4 worm cellular contexts compared by ENCODE assay signal in the genomic region with DNA sequence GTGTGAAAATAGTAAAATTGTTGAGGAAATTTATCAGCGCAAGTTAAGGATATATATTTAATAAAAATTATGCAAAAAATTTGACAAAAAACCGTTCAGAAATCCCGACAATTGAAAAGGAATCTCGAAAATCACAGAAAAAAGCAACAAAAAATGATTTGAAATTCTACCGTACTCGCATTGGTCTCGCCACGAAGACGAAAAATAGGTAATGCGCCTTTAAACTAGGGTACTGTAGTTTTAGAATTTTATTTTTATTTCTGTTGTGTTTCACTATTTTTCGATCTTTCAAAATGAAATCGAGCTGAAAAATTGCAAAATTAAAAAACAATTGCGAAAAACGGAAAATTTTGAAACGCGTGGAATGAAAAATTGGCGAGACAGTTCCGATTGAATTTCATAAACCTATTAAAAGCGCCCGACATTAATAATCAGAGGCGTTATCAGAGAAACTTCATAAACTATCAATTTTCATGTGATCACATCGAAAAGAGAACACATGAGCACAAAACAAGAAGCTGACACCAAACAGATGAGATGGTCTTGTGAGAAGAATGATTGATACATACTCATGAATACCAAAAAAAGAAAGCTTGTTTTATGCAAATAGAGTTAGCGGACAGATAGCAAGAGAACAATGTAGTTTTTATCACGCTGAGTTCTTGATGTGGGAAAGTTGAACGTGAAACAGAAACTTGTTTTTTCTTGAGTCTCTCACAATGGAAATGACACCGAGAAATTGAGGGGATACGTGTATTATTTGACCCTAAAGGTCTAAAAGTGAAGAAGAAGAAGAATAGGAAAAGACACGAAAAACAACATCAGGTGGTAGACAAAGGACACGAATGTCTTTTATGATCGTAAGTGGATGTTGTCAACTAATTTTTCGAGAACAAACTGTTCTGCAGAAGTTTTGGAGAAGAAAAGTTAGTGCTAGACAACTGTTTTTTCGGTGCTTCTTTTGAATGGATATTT.
TF ChIP-seq lines count a peak whose summit lies in the region.

No protein-coding gene starts in this region.

TF ChIP-seq in whole organism, L1 larva, 84 proteins besides CTCF, POLR2A, EP300 and RAD21 (continued from another document):
- TF ChIP-seq dsc-1 (tag; optimal IDR thresholded peaks at IDR 0.05; lab: Kevin White, UChicago) = no peak
- TF ChIP-seq skn-1 (tag; optimal IDR thresholded peaks at IDR 0.05; lab: Kevin White, UChicago) = no peak
- no peak for TF ChIP-seq fkh-8 (tag; optimal IDR thresholded peaks at IDR 0.05; lab: Kevin White, UChicago)
- TF ChIP-seq mdl-1 (tag; optimal IDR thresholded peaks at IDR 0.05; lab: Kevin White, UChicago) = no peak
- no peak for TF ChIP-seq ceh-82 (tag; optimal IDR thresholded peaks at IDR 0.05; lab: Kevin White, UChicago)
- peak; percentile 65 for TF ChIP-seq nhr-85 (tag; lab: Kevin White, UChicago)
- TF ChIP-seq alr-1 (tag; optimal IDR thresholded peaks at IDR 0.05; lab: Kevin White, UChicago; ENCODE audit: borderline replicate concordance) = no peak

TF ChIP-seq in whole organism, L2 larva, 48 proteins besides CTCF, POLR2A, EP300 and RAD21 (continued from another document):
- TF ChIP-seq nhr-25 (tag; optimal IDR thresholded peaks at IDR 0.05; lab: Kevin White, UChicago) (peak; percentile 35), lin-13 (GFP tag; optimal IDR thresholded peaks at IDR 0.05; lab: Kevin White, UChicago) (no peak), nhr-12 (tag; optimal IDR thresholded peaks at IDR 0.05; lab: Kevin White, UChicago) (no peak), alr-1 (tag; optimal IDR thresholded peaks at IDR 0.05; lab: Kevin White, UChicago) (no peak), ztf-11 (tag; optimal IDR thresholded peaks at IDR 0.05; lab: Kevin White, UChicago) (no peak), sma-9 (GFP tag; optimal IDR thresholded peaks at IDR 0.05; lab: Kevin White, UChicago) (peak; percentile 70), sma-9 (tag; optimal IDR thresholded peaks at IDR 0.05; lab: Kevin White, UChicago) (no peak), fos-1 (tag; optimal IDR thresholded peaks at IDR 0.05; lab: Kevin White, UChicago) (peak; percentile 92), nhr-21 (tag; optimal IDR thresholded peaks at IDR 0.05; lab: Kevin White, UChicago) (no peak), ceh-16 (tag; optimal IDR thresholded peaks at IDR 0.05; lab: Kevin White, UChicago) (no peak), ama-1 (optimal IDR thresholded peaks at IDR 0.05; lab: Kevin White, UChicago) (no peak), F13H6.1 (tag; optimal IDR thresholded peaks at IDR 0.05; lab: Kevin White, UChicago) (no peak), nhr-23 (tag; optimal IDR thresholded peaks at IDR 0.05; lab: Kevin White, UChicago) (no peak), nhr-11 (tag; optimal IDR thresholded peaks at IDR 0.05; lab: Kevin White, UChicago) (no peak), aly-2 (tag; optimal IDR thresholded peaks at IDR 0.05; lab: Kevin White, UChicago) (no peak), crh-2 (tag; optimal IDR thresholded peaks at IDR 0.05; lab: Kevin White, UChicago) (peak; percentile 41), sma-3 (GFP tag; optimal IDR thresholded peaks at IDR 0.05; lab: Kevin White, UChicago) (no peak), sem-4 (tag; optimal IDR thresholded peaks at IDR 0.05; lab: Kevin White, UChicago) (no peak)

TF ChIP-seq in whole organism, L4 larva, 104 proteins besides CTCF, POLR2A, EP300 and RAD21 (continued from another document):
- peak; percentile 69 for TF ChIP-seq nhr-77 (tag; optimal IDR thresholded peaks at IDR 0.05; lab: Kevin White, UChicago)
- no peak for TF ChIP-seq ces-1 (GFP tag; optimal IDR thresholded peaks at IDR 0.05; lab: Kevin White, UChicago)
- TF ChIP-seq nhr-28 (tag; optimal IDR thresholded peaks at IDR 0.05; lab: Kevin White, UChicago) = peak; percentile 78
- no peak for TF ChIP-seq ceh-28 (tag; optimal IDR thresholded peaks at IDR 0.05; lab: Kevin White, UChicago)
- 0 out of 2 replicates have a peak, but pooled peaks have one; percentile 5 for TF ChIP-seq lin-38 (GFP tag; IDR thresholded peaks at IDR 0.05; lab: Robert Waterston, UW)
- peak in 1 of 2 experiments; percentile 76 for TF ChIP-seq unc-62 (GFP tag; optimal IDR thresholded peaks at IDR 0.05 in 1 of 2; lab: Kevin White, UChicago)
- no peak for TF ChIP-seq unc-62 (tag; optimal IDR thresholded peaks at IDR 0.05; lab: Kevin White, UChicago)
- TF ChIP-seq dmd-6 (GFP tag; IDR thresholded peaks at IDR 0.05; lab: Robert Waterston, UW) = peak; percentile 86
- no peak for TF ChIP-seq vab-7 (GFP tag; IDR thresholded peaks at IDR 0.05; lab: Robert Waterston, UW)
- TF ChIP-seq lsy-2 (tag; optimal IDR thresholded peaks at IDR 0.05; lab: Kevin White, UChicago) = peak in 1 of 2 experiments; percentile 42
- TF ChIP-seq nhr-111 (GFP tag; optimal IDR thresholded peaks at IDR 0.05; lab: Kevin White, UChicago) = no peak
- TF ChIP-seq mdl-1 (tag; optimal IDR thresholded peaks at IDR 0.05; lab: Kevin White, UChicago) = peak in 1 of 2 experiments; percentile 44
- TF ChIP-seq daf-16 (GFP tag; optimal IDR thresholded peaks at IDR 0.05; lab: Kevin White, UChicago) = no peak
- peak; percentile 76 for TF ChIP-seq daf-16 (tag; optimal IDR thresholded peaks at IDR 0.05; lab: Kevin White, UChicago)
- TF ChIP-seq pha-4 (GFP tag; IDR thresholded peaks at IDR 0.05; lab: Robert Waterston, UW) = 0 out of 2 replicates have a peak, but pooled peaks have one; percentile 13
- no peak for TF ChIP-seq pha-4 (tag; optimal IDR thresholded peaks at IDR 0.05; lab: Kevin White, UChicago)
- peak; percentile 86 for TF ChIP-seq hlh-30 (tag; optimal IDR thresholded peaks at IDR 0.05; lab: Kevin White, UChicago; ENCODE audit: insufficient read depth)
- peak; percentile 22 for TF ChIP-seq T20F7.1 (GFP tag; optimal IDR thresholded peaks at IDR 0.05; lab: Kevin White, UChicago)
- TF ChIP-seq ztf-11 (tag; optimal IDR thresholded peaks at IDR 0.05; lab: Kevin White, UChicago) = no peak
TF ChIP-seq in whole organism, L4 larva: peak in this region for 24.

TF ChIP-seq in whole organism, young adult, 124 proteins besides CTCF, POLR2A, EP300 and RAD21 (continued from another document):
- TF ChIP-seq repo-1 (tag; optimal IDR thresholded peaks at IDR 0.05; lab: Kevin White, UChicago) = no peak
- TF ChIP-seq xnd-1 (tag; optimal IDR thresholded peaks at IDR 0.05; lab: Kevin White, UChicago) = peak; percentile 79
- peak; percentile 65 for TF ChIP-seq unc-62 (GFP tag; optimal IDR thresholded peaks at IDR 0.05; lab: Kevin White, UChicago)
- no peak for TF ChIP-seq ccch-3 (GFP tag; optimal IDR thresholded peaks at IDR 0.05; lab: Kevin White, UChicago)
- TF ChIP-seq lin-26 (GFP tag; IDR thresholded peaks at IDR 0.05; lab: Robert Waterston, UW) = peak; percentile 48; the same call in 1 of the 2 replicates
- TF ChIP-seq madf-8 (GFP tag; conservative IDR thresholded peaks at IDR 0.05; lab: Robert Waterston, UW) = peak; percentile 64
- TF ChIP-seq F49E8.2 (tag; optimal IDR thresholded peaks at IDR 0.05; lab: Kevin White, UChicago; ENCODE audit: insufficient read depth) = peak; percentile 31
- TF ChIP-seq hlh-12 (tag; optimal IDR thresholded peaks at IDR 0.05; lab: Kevin White, UChicago) = no peak
- peak; percentile 20 for TF ChIP-seq atf-7 (tag; optimal IDR thresholded peaks at IDR 0.05; lab: Kevin White, UChicago)
- no peak for TF ChIP-seq rcor-1 (GFP tag; IDR thresholded peaks at IDR 0.05; lab: Robert Waterston, UW)
- TF ChIP-seq somi-1 (GFP tag; optimal IDR thresholded peaks at IDR 0.05; lab: Kevin White, UChicago) = no peak
- TF ChIP-seq cebp-2 (GFP tag; IDR thresholded peaks at IDR 0.05; lab: Robert Waterston, UW) = no peak
- no peak for TF ChIP-seq let-607 (tag; optimal IDR thresholded peaks at IDR 0.05; lab: Kevin White, UChicago)
- peak; percentile 52 for TF ChIP-seq lin-54 (GFP tag; optimal IDR thresholded peaks at IDR 0.05; lab: Kevin White, UChicago)
- no peak for TF ChIP-seq D2030.7 (GFP tag; IDR thresholded peaks at IDR 0.05; lab: Robert Waterston, UW)
- no peak for TF ChIP-seq lag-1 (GFP tag; IDR thresholded peaks at IDR 0.05; lab: Robert Waterston, UW)
- no peak for TF ChIP-seq die-1 (tag; optimal IDR thresholded peaks at IDR 0.05; lab: Kevin White, UChicago)
- TF ChIP-seq tbp1 (GFP tag; optimal IDR thresholded peaks at IDR 0.05; lab: Kevin White, UChicago) = no peak
- TF ChIP-seq B0035.1 (tag; optimal IDR thresholded peaks at IDR 0.05; lab: Kevin White, UChicago) = no peak
- TF ChIP-seq zfh-2 (GFP tag; conservative IDR thresholded peaks at IDR 0.05; lab: Robert Waterston, UW) = no peak
- no peak for TF ChIP-seq hmg-1.2 (GFP tag; IDR thresholded peaks at IDR 0.05; lab: Robert Waterston, UW)
- TF ChIP-seq pbrm-1 (GFP tag; IDR thresholded peaks at IDR 0.05; lab: Robert Waterston, UW) = 0 out of 2 replicates have a peak, but pooled peaks have one; percentile 8
- no peak for TF ChIP-seq athp-1 (tag; optimal IDR thresholded peaks at IDR 0.05; lab: Kevin White, UChicago)
- no peak for TF ChIP-seq nhr-27 (tag; optimal IDR thresholded peaks at IDR 0.05; lab: Kevin White, UChicago)
